Fruit fly (Drosophila melanogaster) whole organism, prepupa: ENCODE results near the gene Cdc14.

Experiments
- Blimp-1 ChIP-seq: fragments of 200-800 bp; sonication (Bioruptor generic); optimal IDR thresholded peaks from 3 replicates; lab custom pipeline; 2017; ENCODE audit warnings: missing biosample characterization, missing genetic modification characterization, mild to moderate bottlenecking, moderate library complexity, missing genetic modification reagents
- CG10631 ChIP-seq: fragments of 200-800 bp; sonication (Bioruptor generic); optimal IDR thresholded peaks from 2 replicates; lab custom pipeline; 2016; ENCODE audit warnings: missing biosample characterization, missing genetic modification characterization
- CG10669 ChIP-seq: fragments of 200-800 bp; sonication (Bioruptor generic); optimal IDR thresholded peaks from 3 replicates; lab custom pipeline; 2018; ENCODE audit warnings: missing biosample characterization, mild to moderate bottlenecking, missing genetic modification characterization, moderate library complexity
- CG11294 ChIP-seq: fragments of 200-800 bp; sonication (Bioruptor generic); IDR thresholded peaks from 2 replicates; pipeline ENCODE4 v1.3.6; 2022; ENCODE audit warnings: missing biosample characterization, missing genetic modification characterization
- CG15336 ChIP-seq: fragments of 200-800 bp; sonication (Bioruptor generic); IDR thresholded peaks from 2 replicates; pipeline ENCODE4 v1.3.6; 2022; ENCODE audit warnings: missing biosample characterization, missing genetic modification characterization
- CG1621 ChIP-seq: fragments of 200-800 bp; sonication (Bioruptor generic); optimal IDR thresholded peaks from 3 replicates; lab custom pipeline; 2018; ENCODE audit warnings: missing biosample characterization, mild to moderate bottlenecking, missing genetic modification characterization
- CG16779 ChIP-seq: fragments of 200-800 bp; sonication (Bioruptor generic); optimal IDR thresholded peaks from 3 replicates; lab custom pipeline; 2017; ENCODE audit warnings: missing biosample characterization, mild to moderate bottlenecking, missing genetic modification characterization
- CG3032 ChIP-seq: fragments of 200-800 bp; optimal IDR thresholded peaks from 2 replicates; lab custom pipeline; 2019; ENCODE audit warnings: missing biosample characterization, mild to moderate bottlenecking, missing genetic modification characterization, moderate library complexity
- CG31627 ChIP-seq: fragments of 200-800 bp; sonication (Bioruptor generic); optimal IDR thresholded peaks from 3 replicates; lab custom pipeline; 2016; ENCODE audit warnings: missing biosample characterization, missing genetic modification characterization
- CG32006 ChIP-seq: fragments of 200-800 bp; sonication (Bioruptor generic); optimal IDR thresholded peaks from 3 replicates; lab custom pipeline; 2017; ENCODE audit warnings: missing biosample characterization, mild to moderate bottlenecking, missing genetic modification characterization
- CG34406 ChIP-seq: fragments of 200-800 bp; sonication (Bioruptor generic); optimal IDR thresholded peaks from 3 replicates; lab custom pipeline; 2016; ENCODE audit warnings: missing biosample characterization, missing genetic modification characterization
- CG3919 ChIP-seq: fragments of 200-800 bp; sonication (Bioruptor generic); optimal IDR thresholded peaks from 3 replicates; lab custom pipeline; 2016; ENCODE audit warnings: missing biosample characterization, missing genetic modification characterization
- CG4318 ChIP-seq: fragments of 200-800 bp; sonication (Bioruptor generic); optimal IDR thresholded peaks from 3 replicates; lab custom pipeline; 2017; ENCODE audit warnings: missing biosample characterization, mild to moderate bottlenecking, missing genetic modification characterization
- CG6163 ChIP-seq: fragments of 200-800 bp; sonication (Bioruptor generic); IDR thresholded peaks from 3 replicates; pipeline ENCODE4 v1.3.6; 2022; ENCODE audit warnings: missing biosample characterization, missing genetic modification characterization
- CG6276 ChIP-seq: fragments of 200-800 bp; sonication (Bioruptor generic); optimal IDR thresholded peaks from 2 replicates; lab custom pipeline; 2017; ENCODE audit warnings: missing biosample characterization, mild to moderate bottlenecking, missing genetic modification characterization
- CG6792 ChIP-seq: fragments of 200-800 bp; sonication (Bioruptor generic); optimal IDR thresholded peaks from 3 replicates; lab custom pipeline; 2016; ENCODE audit warnings: missing biosample characterization, missing genetic modification characterization
- CG6808 ChIP-seq: fragments of 200-800 bp; sonication (Bioruptor generic); optimal IDR thresholded peaks from 3 replicates; lab custom pipeline; 2017; ENCODE audit warnings: missing biosample characterization, missing genetic modification characterization, mild to moderate bottlenecking, moderate library complexity, missing genetic modification reagents
- CG7368 ChIP-seq: fragments of 200-800 bp; sonication (Bioruptor generic); optimal IDR thresholded peaks from 3 replicates; lab custom pipeline; 2016; ENCODE audit warnings: missing biosample characterization, missing genetic modification characterization
- CG8119 ChIP-seq: fragments of 200-800 bp; sonication (Bioruptor generic); IDR thresholded peaks from 3 replicates; pipeline ENCODE4 v1.3.6; 2022; ENCODE audit warnings: missing biosample characterization, missing genetic modification characterization
- CG8319 ChIP-seq: fragments of 200-800 bp; sonication (Bioruptor generic); optimal IDR thresholded peaks from 3 replicates; lab custom pipeline; 2016; ENCODE audit warnings: missing biosample characterization, missing genetic modification characterization
- CG8632 ChIP-seq: fragments of 200-800 bp; sonication (Bioruptor generic); optimal IDR thresholded peaks from 3 replicates; lab custom pipeline; 2016; ENCODE audit warnings: missing biosample characterization, missing genetic modification characterization
- CG9139 ChIP-seq: fragments of 200-800 bp; sonication (Bioruptor generic); optimal IDR thresholded peaks from 3 replicates; lab custom pipeline; 2017; ENCODE audit warnings: missing biosample characterization, mild to moderate bottlenecking, missing genetic modification characterization
- Eip75B ChIP-seq: fragments of 200-800 bp; sonication (Bioruptor generic); optimal IDR thresholded peaks from 3 replicates; lab custom pipeline; 2016; ENCODE audit warnings: missing biosample characterization, missing genetic modification characterization
- Eip78C ChIP-seq: fragments of 200-800 bp; sonication (Bioruptor generic); peaks from one replicate; lab custom pipeline; 2016; ENCODE audit warnings: missing biosample characterization, missing genetic modification characterization
- Eip93F ChIP-seq: fragments of 200-800 bp; sonication (Bioruptor generic); optimal IDR thresholded peaks from 2 replicates; lab custom pipeline; 2016; ENCODE audit warnings: missing biosample characterization, mild to moderate bottlenecking, missing genetic modification characterization
- Ets96B ChIP-seq: fragments of 200-800 bp; optimal IDR thresholded peaks from 2 replicates; lab custom pipeline; 2019; ENCODE audit warnings: missing biosample characterization, mild to moderate bottlenecking, missing genetic modification characterization, moderate library complexity
- Gug ChIP-seq: fragments of 200-800 bp; sonication (Bioruptor generic); IDR thresholded peaks from 2 replicates; pipeline ENCODE4 v1.3.6; 2022; ENCODE audit warnings: missing biosample characterization, missing genetic modification characterization
- Hr38 ChIP-seq: sonication (Bioruptor generic); optimal IDR thresholded peaks from 2 replicates; lab custom pipeline; 2016; ENCODE audit warnings: missing biosample characterization, missing genetic modification characterization
- Hr39 ChIP-seq: fragments of 200-800 bp; sonication (Bioruptor generic); optimal IDR thresholded peaks from 2 replicates; lab custom pipeline; 2016; ENCODE audit warnings: missing biosample characterization, missing genetic modification characterization
- Hr4 ChIP-seq: fragments of 200-800 bp; sonication (Bioruptor generic); optimal IDR thresholded peaks from 3 replicates; lab custom pipeline; 2016; ENCODE audit warnings: missing biosample characterization, missing genetic modification characterization
- Met ChIP-seq: fragments of 200-800 bp; sonication (Bioruptor generic); optimal IDR thresholded peaks from 3 replicates; lab custom pipeline; 2016; ENCODE audit warnings: missing biosample characterization, missing genetic modification characterization
- OdsH ChIP-seq: fragments of 200-800 bp; sonication (Bioruptor generic); optimal IDR thresholded peaks from 3 replicates; lab custom pipeline; 2016; ENCODE audit warnings: missing biosample characterization, missing genetic modification characterization
- Smox ChIP-seq: fragments of 200-800 bp; sonication (Bioruptor generic); optimal IDR thresholded peaks from 3 replicates; lab custom pipeline; 2016; ENCODE audit warnings: missing biosample characterization, missing genetic modification characterization
- Sox102F ChIP-seq: fragments of 200-800 bp; sonication (Bioruptor generic); optimal IDR thresholded peaks from 2 replicates; lab custom pipeline; 2016; ENCODE audit warnings: missing biosample characterization, mild to moderate bottlenecking, missing genetic modification characterization
- Sox14 ChIP-seq: fragments of 200-800 bp; sonication (Bioruptor generic); optimal IDR thresholded peaks from 3 replicates; lab custom pipeline; 2016; ENCODE audit warnings: missing biosample characterization, missing genetic modification characterization
- Sox15 ChIP-seq: fragments of 200-800 bp; sonication (Bioruptor generic); optimal IDR thresholded peaks from 3 replicates; lab custom pipeline; 2016; ENCODE audit warnings: missing biosample characterization, missing genetic modification characterization
- achi ChIP-seq: fragments of 200-800 bp; sonication (Bioruptor generic); optimal IDR thresholded peaks from 3 replicates; lab custom pipeline; 2016; ENCODE audit warnings: missing biosample characterization, missing genetic modification characterization
- dac ChIP-seq: fragments of 200-800 bp; sonication (Bioruptor generic); optimal IDR thresholded peaks from 2 replicates; lab custom pipeline; 2017; ENCODE audit warnings: missing biosample characterization, mild to moderate bottlenecking, missing genetic modification characterization
- dsx ChIP-seq: fragments of 200-800 bp; optimal IDR thresholded peaks from 3 replicates; lab custom pipeline; 2019; ENCODE audit warnings: missing biosample characterization, mild to moderate bottlenecking, missing genetic modification characterization, moderate library complexity; ENCODE audit not compliant: poor library complexity, severe bottlenecking
- eg ChIP-seq: fragments of 200-800 bp; sonication (Bioruptor generic); IDR thresholded peaks from 3 replicates; pipeline ENCODE4 v1.3.6; 2022; ENCODE audit warnings: missing biosample characterization, missing genetic modification characterization
- fd59A ChIP-seq: fragments of 200-800 bp; sonication (Bioruptor generic); optimal IDR thresholded peaks from 2 replicates; lab custom pipeline; 2017; ENCODE audit warnings: missing biosample characterization, mild to moderate bottlenecking, missing genetic modification characterization, missing genetic modification reagents
- fd85E ChIP-seq: fragments of 200-800 bp; sonication (Bioruptor generic); optimal IDR thresholded peaks from 3 replicates; lab custom pipeline; 2016; ENCODE audit warnings: missing biosample characterization, missing genetic modification characterization
- fkh ChIP-seq: fragments of 200-800 bp; sonication (Bioruptor generic); optimal IDR thresholded peaks from 3 replicates; lab custom pipeline; 2017; ENCODE audit warnings: missing biosample characterization, mild to moderate bottlenecking, missing genetic modification characterization, moderate library complexity
- lz ChIP-seq: fragments of 200-800 bp; sonication (Bioruptor generic); optimal IDR thresholded peaks from 3 replicates; lab custom pipeline; 2016; ENCODE audit warnings: missing biosample characterization, missing genetic modification characterization
- pdm3 ChIP-seq: fragments of 200-800 bp; sonication (Bioruptor generic); optimal IDR thresholded peaks from 3 replicates; lab custom pipeline; 2016; ENCODE audit warnings: missing biosample characterization, missing genetic modification characterization
- salr ChIP-seq, 2 experiments: fragments of 200-800 bp; sonication (Bioruptor generic); optimal IDR thresholded peaks; 3 replicates each; lab custom pipeline; 2016 to 2018; ENCODE audit warnings: missing biosample characterization in 2 of 2, missing genetic modification characterization in 2 of 2, mild to moderate bottlenecking in 1 of 2
- spab ChIP-seq: fragments of 200-800 bp; sonication (Bioruptor generic); optimal IDR thresholded peaks from 2 replicates; lab custom pipeline; 2017; ENCODE audit warnings: missing biosample characterization, mild to moderate bottlenecking, missing genetic modification characterization, missing genetic modification reagents
- ss ChIP-seq, 2 experiments: fragments of 200-800 bp; sonication (Bioruptor generic); optimal IDR thresholded peaks; 2 replicates in 1 of 2; 3 replicates in 1 of 2; lab custom pipeline; 2017 to 2018; ENCODE audit warnings: mild to moderate bottlenecking in 2 of 2, missing biosample characterization in 2 of 2, missing genetic modification characterization in 2 of 2, moderate library complexity in 1 of 2
- svp ChIP-seq: fragments of 200-800 bp; sonication (Bioruptor generic); peaks from one replicate; lab custom pipeline; 2016; ENCODE audit warnings: missing biosample characterization, missing genetic modification characterization
- vri ChIP-seq: fragments of 200-800 bp; sonication (Bioruptor generic); optimal IDR thresholded peaks from 3 replicates; lab custom pipeline; 2016; ENCODE audit warnings: missing biosample characterization, mild to moderate bottlenecking, missing genetic modification characterization

The Cdc14 gene

DNA sequence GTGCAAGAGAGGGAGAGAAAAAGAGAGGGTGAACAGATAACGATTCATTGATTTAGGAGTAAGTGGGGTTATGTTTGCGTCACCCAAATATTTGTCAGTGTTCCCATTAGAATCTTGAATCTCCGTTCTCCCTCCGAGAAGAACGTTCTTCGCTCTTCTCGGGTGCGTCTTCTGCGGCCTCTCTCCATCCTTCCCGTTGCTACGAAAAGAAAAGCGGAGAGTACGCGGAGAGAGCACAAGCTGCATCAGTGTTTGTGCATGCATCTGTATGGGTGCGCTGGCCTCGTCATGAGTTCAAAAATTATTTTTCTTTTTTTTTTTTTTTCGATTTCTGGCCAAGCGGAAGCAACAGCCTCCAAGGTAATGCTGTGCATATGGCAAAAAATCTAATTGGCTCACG is 18.4 kb upstream of the Cdc14 start (continued):
- peak; percentile 29; the same call in 1 of the 2 replicates for TF ChIP-seq CG15336 (GFP tag; lab: Robert Waterston, UW)
- TF ChIP-seq dac (GFP tag; lab: Kevin White, UChicago): no peak
- no peak for TF ChIP-seq Gug (GFP tag; lab: Robert Waterston, UW)
- no peak for TF ChIP-seq Hr38 (GFP tag; lab: Kevin White, UChicago)
- peak; percentile 66 for TF ChIP-seq Eip78C
- no peak for TF ChIP-seq pdm3 (GFP tag; lab: Kevin White, UChicago)
- TF ChIP-seq Blimp-1 (GFP tag; lab: Kevin White, UChicago): no peak
- TF ChIP-seq, all 60 proteins: peak for 9

DNA sequence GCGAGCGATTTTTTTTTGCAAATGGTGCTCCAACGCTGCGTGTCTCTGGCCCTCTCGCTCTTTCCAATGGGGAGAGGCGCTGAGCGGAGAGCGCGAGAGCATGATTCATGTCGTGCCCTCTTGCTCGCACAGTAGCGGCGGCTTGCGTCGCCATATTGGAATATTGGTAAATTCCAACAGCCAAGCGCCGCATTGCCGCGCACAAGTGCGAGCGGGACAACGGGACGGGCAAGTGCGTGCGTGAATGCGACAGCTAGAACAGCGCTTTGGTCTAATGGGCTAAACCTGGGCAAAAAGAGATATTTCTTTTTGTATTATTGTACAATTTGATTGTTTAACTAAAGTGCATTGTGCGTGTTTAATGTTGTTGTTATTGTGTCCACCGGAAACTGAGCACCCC is 17.7 kb upstream of the Cdc14 start:
- TF ChIP-seq Eip78C (peak; percentile 77), CG3032 (peak; percentile 41), Smox (GFP tag; lab: Kevin White, UChicago) (no peak), spab (GFP tag; lab: Kevin White, UChicago) (no peak), CG9139 (GFP tag; lab: Kevin White, UChicago) (peak; percentile 30), Sox15 (no peak), CG32006 (peak; percentile 40), CG4318 (GFP tag; lab: Kevin White, UChicago) (no peak), CG8119 (GFP tag; lab: Robert Waterston, UW) (peak; percentile 29; the same call in 1 of the 3 replicates), dsx (peak; percentile 25), Sox14 (GFP tag; lab: Kevin White, UChicago) (peak; percentile 53), Sox102F (GFP tag; lab: Kevin White, UChicago) (no peak), CG6792 (GFP tag; lab: Kevin White, UChicago) (no peak), lz (no peak), CG34406 (GFP tag; lab: Kevin White, UChicago) (peak; percentile 32), CG15336 (GFP tag; lab: Robert Waterston, UW) (peak; percentile 53; the same call in 1 of the 2 replicates), salr (GFP tag; optimal IDR thresholded peaks at IDR 0.05; lab: Kevin White, UChicago) (peak; percentile 20 to 23), eg (GFP tag; lab: Robert Waterston, UW) (peak; percentile 66), CG31627 (GFP tag; lab: Kevin White, UChicago) (no peak), Eip75B (GFP tag; lab: Kevin White, UChicago) (peak; percentile 37), Hr38 (GFP tag; lab: Kevin White, UChicago) (no peak), CG10631 (GFP tag; lab: Kevin White, UChicago) (no peak), CG6163 (GFP tag; lab: Robert Waterston, UW) (peak; percentile 76), CG6276 (GFP tag; lab: Kevin White, UChicago) (peak; percentile 2), Hr39 (GFP tag; lab: Kevin White, UChicago) (no peak), CG6808 (peak; percentile 41), Met (GFP tag; lab: Kevin White, UChicago) (peak; percentile 28), Gug (GFP tag; lab: Robert Waterston, UW) (peak; percentile 30; the same call in 1 of the 2 replicates), Ets96B (peak; percentile 8), ss (GFP tag; optimal IDR thresholded peaks at IDR 0.05; lab: Kevin White, UChicago) (peak; percentile 39 to 59), CG3919 (GFP tag; lab: Kevin White, UChicago) (no peak), fd59A (GFP tag; lab: Kevin White, UChicago) (no peak), CG16779 (peak; percentile 25), CG7368 (GFP tag; lab: Kevin White, UChicago) (no peak), CG8632 (GFP tag; lab: Kevin White, UChicago) (no peak), CG11294 (GFP tag; lab: Robert Waterston, UW) (no peak), vri (peak; percentile 83), fkh (GFP tag; lab: Kevin White, UChicago) (peak; percentile 88), CG1621 (tag; lab: Kevin White, UChicago) (peak; percentile 8), Eip93F (no peak), svp (GFP tag; lab: Kevin White, UChicago) (peak; percentile 76), Hr4 (GFP tag; lab: Kevin White, UChicago) (no peak), CG8319 (GFP tag; lab: Kevin White, UChicago) (no peak), CG10669 (GFP tag; lab: Kevin White, UChicago) (no peak), fd85E (GFP tag; lab: Kevin White, UChicago) (no peak), achi (GFP tag; lab: Kevin White, UChicago) (no peak), OdsH (no peak)
